Fruit fly (Drosophila melanogaster): Measurements from ENCODE around the gene CG42371.

dm6 chr2L:2252745-2253144, 35.7 kb upstream of the CG42371 start, which contains the start of gene CG17234:
- TF ChIP-seq CG8478 (optimal IDR thresholded peaks at IDR 0.05) (no peak), CTCF (optimal IDR thresholded peaks at IDR 0.05) (no peak)

All from S2 (cell line).